Fruit fly (Drosophila melanogaster) whole organism, embryonic: Measurements from ENCODE around the gene Tusp.

Experiments used
- Awh ChIP-seq: fragments of 200-800 bp; sonication (Bioruptor generic); IDR thresholded peaks from 2 replicates; pipeline ENCODE4, ENCODE4 v1.3.6; 2022; ENCODE audit warnings: missing biosample characterization, missing genetic modification characterization
- CG10147 ChIP-seq: fragments of 200-800 bp; sonication (Bioruptor generic); optimal IDR thresholded peaks from 2 replicates; lab custom pipeline; 2019; ENCODE audit warnings: missing biosample characterization, mild to moderate bottlenecking, missing genetic modification characterization, moderate library complexity
- CG10209 ChIP-seq: fragments of 200-800 bp; sonication (Bioruptor generic); optimal IDR thresholded peaks from 3 replicates; lab custom pipeline; 2017; ENCODE audit warnings: missing biosample characterization, mild to moderate bottlenecking, missing genetic modification characterization, missing genetic modification reagents
- CG11723 ChIP-seq: fragments of 200-800 bp; sonication (Bioruptor generic); optimal IDR thresholded peaks from 2 replicates; lab custom pipeline; 2017; ENCODE audit warnings: missing biosample characterization, mild to moderate bottlenecking, missing genetic modification characterization
- CG12391 ChIP-seq: fragments of 200-800 bp; sonication (Bioruptor generic); optimal IDR thresholded peaks from 3 replicates; lab custom pipeline; 2018; ENCODE audit warnings: missing biosample characterization, mild to moderate bottlenecking, missing genetic modification characterization, moderate library complexity
- CG12769 ChIP-seq: fragments of 200-800 bp; sonication (Bioruptor generic); optimal IDR thresholded peaks from 2 replicates; lab custom pipeline; 2019; ENCODE audit warnings: missing biosample characterization, mild to moderate bottlenecking, missing genetic modification characterization, moderate library complexity
- CG13424 ChIP-seq: fragments of 200-800 bp; sonication (Bioruptor generic); optimal IDR thresholded peaks from 2 replicates; lab custom pipeline; 2019; ENCODE audit warnings: missing biosample characterization, mild to moderate bottlenecking, missing genetic modification characterization, moderate library complexity
- CG14710 ChIP-seq: fragments of 200-800 bp; sonication (Bioruptor generic); optimal IDR thresholded peaks from 3 replicates; lab custom pipeline; 2019; ENCODE audit warnings: missing biosample characterization, mild to moderate bottlenecking, missing genetic modification characterization, moderate library complexity
- CG15514 ChIP-seq: fragments of 200-800 bp; sonication (Bioruptor generic); optimal IDR thresholded peaks from 3 replicates; lab custom pipeline; 2017; ENCODE audit warnings: missing biosample characterization, missing genetic modification characterization, mild to moderate bottlenecking, moderate library complexity, missing genetic modification reagents
- CG15601 ChIP-seq: fragments of 200-800 bp; sonication (Bioruptor generic); optimal IDR thresholded peaks from 3 replicates; lab custom pipeline; 2019; ENCODE audit warnings: missing biosample characterization, mild to moderate bottlenecking, missing genetic modification characterization, moderate library complexity
- CG16779 ChIP-seq: fragments of 200-800 bp; sonication (Bioruptor generic); IDR thresholded peaks from 2 replicates; pipeline ENCODE4 v1.3.6; 2022; ENCODE audit warnings: missing biosample characterization, missing genetic modification characterization
- CG17361 ChIP-seq: fragments of 200-800 bp; sonication (Bioruptor generic); IDR thresholded peaks from 3 replicates; pipeline ENCODE4 v1.3.6; 2022; ENCODE audit warnings: missing biosample characterization, missing genetic modification characterization
- CG17385 ChIP-seq: fragments of 200-800 bp; sonication (Bioruptor generic); optimal IDR thresholded peaks from 3 replicates; lab custom pipeline; 2018; ENCODE audit warnings: missing biosample characterization, mild to moderate bottlenecking, missing genetic modification characterization
- CG18011 ChIP-seq: fragments of 200-800 bp; sonication (Bioruptor generic); optimal IDR thresholded peaks from 2 replicates; lab custom pipeline; 2017; ENCODE audit warnings: missing biosample characterization, missing genetic modification characterization, mild to moderate bottlenecking, moderate library complexity, missing genotype
- CG32767 ChIP-seq: fragments of 200-800 bp; sonication (Bioruptor generic); IDR thresholded peaks from 2 replicates; pipeline ENCODE4 v1.3.6; 2022; ENCODE audit warnings: missing biosample characterization, missing genetic modification characterization
- CG34376 ChIP-seq: fragments of 200-800 bp; sonication (Bioruptor generic); optimal IDR thresholded peaks from 2 replicates; lab custom pipeline; 2018; ENCODE audit warnings: missing biosample characterization, mild to moderate bottlenecking, missing genetic modification characterization
- CG4424 ChIP-seq: fragments of 200-800 bp; sonication (Bioruptor generic); optimal IDR thresholded peaks from 3 replicates; lab custom pipeline; 2016; ENCODE audit warnings: missing biosample characterization, missing genetic modification characterization
- CHES-1-like ChIP-seq: fragments of 200-800 bp; sonication (Bioruptor generic); optimal IDR thresholded peaks from 2 replicates; lab custom pipeline; 2016; ENCODE audit warnings: missing biosample characterization, missing genetic modification characterization
- Dfd ChIP-seq, 2 experiments: fragments of >200 bp; optimal IDR thresholded peaks; 2 replicates each; lab custom pipeline; 2017; ENCODE audit warnings: missing biosample characterization in 2 of 2, missing genetic modification characterization in 2 of 2
- Fer2 ChIP-seq: fragments of 200-800 bp; sonication (Bioruptor generic); optimal IDR thresholded peaks from 2 replicates; lab custom pipeline; 2018; ENCODE audit warnings: missing biosample characterization, mild to moderate bottlenecking, missing genetic modification characterization, moderate library complexity
- MBD-R2 ChIP-seq: fragments of 200-800 bp; sonication (Bioruptor generic); IDR thresholded peaks from 2 replicates; pipeline ENCODE4 v1.3.6; 2022; ENCODE audit warnings: missing biosample characterization, missing genetic modification characterization
- Med ChIP-seq: fragments of 200-800 bp; sonication (Bioruptor generic); peaks from one replicate; lab custom pipeline; 2016; ENCODE audit warnings: missing biosample characterization, missing genetic modification characterization, mild to moderate bottlenecking, inconsistent platforms, moderate library complexity
- Opbp ChIP-seq: fragments of 200-800 bp; sonication (Bioruptor generic); IDR thresholded peaks from 3 replicates; pipeline ENCODE4 v1.3.6; 2022; ENCODE audit warnings: missing biosample characterization, missing genetic modification characterization; ENCODE audit not compliant: partially characterized antibody
- Sin3A ChIP-seq: fragments of >200 bp; optimal IDR thresholded peaks from 2 replicates; lab custom pipeline; 2018
- Six4 ChIP-seq: fragments of 200-800 bp; sonication (Bioruptor generic); optimal IDR thresholded peaks from 2 replicates; lab custom pipeline; 2016; ENCODE audit warnings: missing biosample characterization, missing genetic modification characterization
- az2 ChIP-seq: fragments of 200-800 bp; sonication (Bioruptor generic); optimal IDR thresholded peaks from 3 replicates; lab custom pipeline; 2016; ENCODE audit warnings: missing biosample characterization, missing genetic modification characterization
- caup ChIP-seq: fragments of 200-800 bp; sonication (Bioruptor generic); optimal IDR thresholded peaks from 3 replicates; lab custom pipeline; 2017; ENCODE audit warnings: missing biosample characterization, mild to moderate bottlenecking, missing genetic modification characterization, moderate library complexity; ENCODE audit not compliant: severe bottlenecking
- ci ChIP-seq: fragments of 200-800 bp; sonication (Bioruptor generic); IDR thresholded peaks from 3 replicates; pipeline ENCODE4 v1.3.6; 2022; ENCODE audit warnings: missing biosample characterization, missing genetic modification characterization
- corto ChIP-seq: fragments of 200-800 bp; sonication (Bioruptor generic); optimal IDR thresholded peaks from 2 replicates; lab custom pipeline; 2016; ENCODE audit warnings: missing biosample characterization, mild to moderate bottlenecking, missing genetic modification characterization, moderate library complexity
- crc ChIP-seq: fragments of 200-800 bp; sonication (Bioruptor generic); optimal IDR thresholded peaks from 2 replicates; lab custom pipeline; 2016; ENCODE audit warnings: missing biosample characterization, missing genetic modification characterization
- dmrt99B ChIP-seq: fragments of 200-800 bp; sonication (Bioruptor generic); optimal IDR thresholded peaks from 2 replicates; lab custom pipeline; 2018; ENCODE audit warnings: missing biosample characterization, mild to moderate bottlenecking, missing genetic modification characterization, moderate library complexity
- ftz-f1 ChIP-seq: fragments of 200-800 bp; sonication (Bioruptor generic); optimal IDR thresholded peaks from 2 replicates; lab custom pipeline; 2016; ENCODE audit warnings: missing biosample characterization, missing genetic modification characterization
- fu2 ChIP-seq: fragments of 200-800 bp; sonication (Bioruptor generic); optimal IDR thresholded peaks from 2 replicates; lab custom pipeline; 2016; ENCODE audit warnings: missing biosample characterization, missing genetic modification characterization
- gcm2 ChIP-seq: fragments of 200-800 bp; sonication (Bioruptor generic); optimal IDR thresholded peaks from 2 replicates; lab custom pipeline; 2016; ENCODE audit warnings: missing biosample characterization, missing genetic modification characterization
- gfzf ChIP-seq: fragments of 200-800 bp; sonication (Bioruptor generic); optimal IDR thresholded peaks from 2 replicates; lab custom pipeline; 2016; ENCODE audit warnings: missing biosample characterization, mild to moderate bottlenecking, missing genetic modification characterization, moderate library complexity
- kni ChIP-seq: fragments of 200-800 bp; sonication (Bioruptor generic); optimal IDR thresholded peaks from 3 replicates; lab custom pipeline; 2017; ENCODE audit warnings: mild to moderate bottlenecking, missing biosample characterization, missing genetic modification reagents, missing genetic modification characterization
- lab ChIP-seq: fragments of 200-800 bp; sonication (Bioruptor generic); optimal IDR thresholded peaks from 3 replicates; lab custom pipeline; 2017; ENCODE audit warnings: missing biosample characterization, missing genetic modification characterization, mild to moderate bottlenecking, moderate library complexity, missing genetic modification reagents
- lov ChIP-seq, 2 experiments: fragments of 200-800 bp in 1 of 2; fragments of >200 bp in 1 of 2; sonication (Bioruptor generic) in 1 of 2; IDR thresholded peaks in 1 of 2; optimal IDR thresholded peaks in 1 of 2; 2 replicates in 1 of 2; 3 replicates in 1 of 2; pipeline versions ENCODE4 v1.3.6 to Lab custom; 2017 to 2022; ENCODE audit warnings: missing biosample characterization in 1 of 2, missing genetic modification characterization in 1 of 2
- nom ChIP-seq: fragments of 200-800 bp; sonication (Bioruptor generic); optimal IDR thresholded peaks from 2 replicates; lab custom pipeline; 2017; ENCODE audit warnings: missing biosample characterization, missing genetic modification characterization, mild to moderate bottlenecking, moderate library complexity, missing genetic modification reagents
- pfk ChIP-seq: fragments of 200-800 bp; sonication (Bioruptor generic); optimal IDR thresholded peaks from 2 replicates; lab custom pipeline; 2018; ENCODE audit warnings: missing biosample characterization, mild to moderate bottlenecking, missing genetic modification characterization, moderate library complexity
- phol ChIP-seq: fragments of 200-800 bp; sonication (Bioruptor generic); optimal IDR thresholded peaks from 3 replicates; lab custom pipeline; 2018; ENCODE audit warnings: missing biosample characterization, mild to moderate bottlenecking, missing genetic modification characterization, moderate library complexity
- pita ChIP-seq: fragments of 200-800 bp; sonication (Bioruptor generic); optimal IDR thresholded peaks from 2 replicates; lab custom pipeline; 2017; ENCODE audit warnings: missing biosample characterization, mild to moderate bottlenecking, missing genetic modification characterization
- sens ChIP-seq: fragments of 200-800 bp; sonication (Bioruptor generic); peaks from one replicate; lab custom pipeline; 2016; ENCODE audit warnings: missing biosample characterization, missing genetic modification characterization
- sens-2 ChIP-seq: fragments of 200-800 bp; sonication (Bioruptor generic); IDR thresholded peaks from 2 replicates; pipeline ENCODE4 v1.3.6; 2022; ENCODE audit warnings: missing biosample characterization, missing genetic modification characterization
- sim ChIP-seq: fragments of 200-800 bp; sonication (Bioruptor generic); IDR thresholded peaks from 2 replicates; pipeline ENCODE4 v1.3.6; 2022; ENCODE audit warnings: missing biosample characterization, missing genetic modification characterization
- stwl ChIP-seq: fragments of 200-800 bp; sonication (Bioruptor generic); optimal IDR thresholded peaks from 3 replicates; lab custom pipeline; 2018; ENCODE audit warnings: missing biosample characterization, mild to moderate bottlenecking, missing genetic modification characterization, moderate library complexity
- vvl ChIP-seq: fragments of 200-800 bp; sonication (Bioruptor generic); IDR thresholded peaks from 2 replicates; pipeline ENCODE4 v1.3.6; 2022; ENCODE audit warnings: missing biosample characterization, missing genetic modification characterization
- zen ChIP-seq: fragments of 200-800 bp; sonication (Bioruptor generic); optimal IDR thresholded peaks from 3 replicates; lab custom pipeline; 2018; ENCODE audit warnings: missing biosample characterization, mild to moderate bottlenecking, missing genetic modification characterization, moderate library complexity

Tusp gene

DNA sequence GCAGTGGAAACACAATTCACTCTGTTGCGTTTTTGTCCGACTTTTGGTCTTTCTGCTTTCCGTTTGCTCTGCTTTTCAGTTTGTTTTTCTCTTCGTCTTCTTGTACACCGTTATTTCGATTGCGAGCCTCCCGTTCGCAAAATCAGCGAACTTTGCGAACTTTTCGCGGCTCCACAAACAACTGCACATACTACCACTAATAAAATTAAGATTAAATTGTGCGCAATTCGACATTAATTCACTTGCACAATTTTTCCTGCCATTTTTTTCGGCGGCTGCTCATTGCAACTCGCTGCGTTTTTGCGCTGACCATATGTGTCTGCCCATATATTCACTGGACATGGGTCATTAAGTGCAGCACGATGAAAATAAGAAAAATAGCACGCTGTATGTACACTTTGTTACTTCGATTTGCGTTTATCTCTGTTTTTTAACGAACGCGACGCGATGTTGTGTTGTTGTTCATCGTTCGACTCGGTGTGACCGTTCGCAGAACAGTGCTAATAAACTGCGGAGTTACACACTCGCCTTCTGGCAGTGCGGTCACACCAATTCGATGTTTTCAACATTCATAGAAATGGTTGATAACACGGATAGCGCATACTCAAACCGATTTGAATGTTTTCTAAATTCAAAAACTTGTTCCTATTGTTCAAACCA lies 48.9 kb upstream of the Tusp start, which contains the start of gene Klp98A (continued):
- TF ChIP-seq phol (tag; lab: Kevin White, UChicago) (no peak), CG17385 (GFP tag; lab: Kevin White, UChicago) (peak; percentile 8), MBD-R2 (GFP tag; lab: Robert Waterston, UW) (peak; percentile 54), Med (GFP tag; lab: Kevin White, UChicago) (peak; percentile 92), stwl (tag; lab: Kevin White, UChicago) (peak; percentile 82), dmrt99B (tag; lab: Kevin White, UChicago) (no peak), vvl (GFP tag; lab: Robert Waterston, UW) (peak; percentile 17; the same call in 1 of the 2 replicates), sens (GFP tag; lab: Kevin White, UChicago) (peak; percentile 82), CG15514 (GFP tag; lab: Kevin White, UChicago) (peak; percentile 68), CG10147 (GFP tag; lab: Kevin White, UChicago) (no peak), CG4424 (GFP tag; lab: Kevin White, UChicago) (peak; percentile 13), Opbp (GFP tag; lab: Robert Waterston, UW) (peak; percentile 60; the same call in 1 of the 3 replicates), CG12769 (peak; percentile 31), Six4 (GFP tag; lab: Kevin White, UChicago) (no peak), nom (GFP tag; lab: Kevin White, UChicago) (peak; percentile 36), fu2 (GFP tag; lab: Kevin White, UChicago) (no peak), kni (GFP tag; lab: Kevin White, UChicago) (peak; percentile 29), CHES-1-like (GFP tag; lab: Kevin White, UChicago) (peak; percentile 64), CG15601 (tag; lab: Kevin White, UChicago) (no peak), caup (peak; percentile 6), CG18011 (GFP tag; lab: Kevin White, UChicago) (peak; percentile 59), Awh (GFP tag; lab: Robert Waterston, UW) (no peak), lab (GFP tag; lab: Kevin White, UChicago) (peak; percentile 13), CG16779 (GFP tag; lab: Robert Waterston, UW) (no peak), CG17361 (GFP tag; lab: Robert Waterston, UW) (no peak), CG13424 (tag; lab: Kevin White, UChicago) (no peak), Sin3A (lab: Kevin White, UChicago) (peak; percentile 5), pita (GFP tag; lab: Kevin White, UChicago) (peak; percentile 84), sens-2 (no peak), pfk (GFP tag; lab: Kevin White, UChicago) (no peak), CG14710 (tag; lab: Kevin White, UChicago) (peak; percentile 52), gfzf (GFP tag; lab: Kevin White, UChicago) (peak; percentile 99), gcm2 (GFP tag; lab: Kevin White, UChicago) (no peak), lov (optimal IDR thresholded peaks at IDR 0.05; lab: Kevin White, UChicago) (no peak), lov (GFP tag; IDR thresholded peaks at IDR 0.05; lab: Robert Waterston, UW) (no peak), az2 (GFP tag; lab: Kevin White, UChicago) (no peak), corto (GFP tag; lab: Kevin White, UChicago) (no peak), crc (GFP tag; lab: Kevin White, UChicago) (no peak), sim (GFP tag; lab: Robert Waterston, UW) (no peak), ci (GFP tag; lab: Robert Waterston, UW) (peak; percentile 32; the same call in 1 of the 3 replicates), CG10209 (GFP tag; lab: Kevin White, UChicago) (no peak), Dfd (GFP tag; optimal IDR thresholded peaks at IDR 0.05; lab: Kevin White, UChicago) (no peak), CG11723 (GFP tag; lab: Kevin White, UChicago) (no peak), CG34376 (peak; percentile 25), zen (tag; lab: Kevin White, UChicago) (peak; percentile 54), CG12391 (tag; lab: Kevin White, UChicago) (peak; percentile 9), Fer2 (tag; lab: Kevin White, UChicago) (no peak), CG32767 (GFP tag; lab: Robert Waterston, UW) (peak; percentile 39; the same call in 1 of the 2 replicates), ftz-f1 (GFP tag; lab: Kevin White, UChicago) (peak; percentile 6)
